Fruit fly (Drosophila melanogaster): ENCODE results near the gene CG3345.

- TF ChIP-seq usp (GFP tag; optimal IDR thresholded peaks at IDR 0.05) (no peak), psq (optimal IDR thresholded peaks at IDR 0.05) (no peak), Dll (optimal IDR thresholded peaks at IDR 0.05) (no peak), CG8478 (optimal IDR thresholded peaks at IDR 0.05) (no peak), EcR (GFP tag; optimal IDR thresholded peaks at IDR 0.05) (no peak), pan (optimal IDR thresholded peaks at IDR 0.05) (no peak)
Measured at dm6 chr2L:243819-244218, 25.1 kb upstream of the CG3345 start.
